Worm (Caenorhabditis elegans) whole organism, midembryonic: ENCODE measurements around the gene cpb-1.

ENCODE experiments used
- T22C8.4 ChIP-seq: fragments of 200-800 bp; sonication (Bioruptor generic); IDR thresholded peaks from 2 replicates; pipeline ENCODE4 v1.3.6; 2022; ENCODE audit warnings: missing genetic modification characterization, missing compliant biosample characterization
- cog-1 ChIP-seq: sonication (generic microtip); optimal IDR thresholded peaks from 2 replicates; lab custom pipeline; 2016; ENCODE audit warnings: missing genetic modification characterization, missing compliant biosample characterization
- flt-1 ChIP-seq: fragments of 200-800 bp; sonication (Bioruptor generic); IDR thresholded peaks from 2 replicates; pipeline ENCODE4 v1.3.6; 2022; ENCODE audit warnings: missing genetic modification characterization, missing compliant biosample characterization
- ref-1 ChIP-seq: fragments of 200-800 bp; sonication (Bioruptor generic); conservative IDR thresholded peaks from 2 replicates; pipeline ENCODE4 v1.3.6; 2022; ENCODE audit warnings: missing genetic modification reagents, missing genetic modification characterization, missing compliant biosample characterization
- tab-1 ChIP-seq: fragments of 200-800 bp; sonication (Bioruptor generic); IDR thresholded peaks from 2 replicates; pipeline ENCODE4 v1.3.6; 2022; ENCODE audit warnings: missing genetic modification characterization, missing compliant biosample characterization
- ztf-23 ChIP-seq: fragments of 200-800 bp; sonication (Bioruptor generic); IDR thresholded peaks from 2 replicates; pipeline ENCODE4 v1.3.6; 2022; ENCODE audit warnings: missing genetic modification reagents, missing genetic modification characterization, missing compliant biosample characterization
- ztf-29 ChIP-seq: fragments of 200-800 bp; sonication (Bioruptor generic); IDR thresholded peaks from 2 replicates; pipeline ENCODE4 v1.3.6; 2022; ENCODE audit warnings: missing genetic modification reagents, missing genetic modification characterization, missing compliant biosample characterization

ce11 chrIII:9331084-9331564, 9.0 kb downstream of the cpb-1 start, which contains the start of gene ufc-1:
- TF ChIP-seq flt-1, result no peak
- TF ChIP-seq ztf-23 (GFP tag; lab: Robert Waterston, UW), result no peak
- no peak for TF ChIP-seq ztf-29 (GFP tag; lab: Robert Waterston, UW)
- no peak for TF ChIP-seq ref-1 (GFP tag; lab: Robert Waterston, UW)
- no peak for TF ChIP-seq cog-1 (tag; lab: Kevin White, UChicago)
- TF ChIP-seq T22C8.4 (GFP tag; lab: Robert Waterston, UW), result no peak
- TF ChIP-seq tab-1, result no peak
